Worm (Caenorhabditis elegans): ENCODE measurements around the gene sto-3.

Gene sto-3

DNA sequence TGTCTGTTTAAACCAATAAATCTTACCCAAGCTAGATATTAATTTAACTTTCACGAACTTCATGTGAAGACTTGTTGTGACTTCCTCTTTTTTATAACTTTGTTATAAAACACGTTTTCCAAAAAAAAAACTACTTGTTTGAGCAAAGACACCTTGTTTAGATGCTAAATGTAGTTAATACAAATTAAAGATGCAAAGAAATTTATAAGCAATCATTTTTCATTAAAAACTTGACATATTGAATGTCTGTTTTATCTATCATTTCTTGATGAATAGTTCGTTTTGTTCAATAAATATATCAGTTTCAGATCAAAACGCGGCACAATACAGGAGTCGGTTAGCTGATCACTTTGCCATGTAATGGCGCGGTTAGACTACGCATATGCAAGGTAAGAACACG, 49.7 kb downstream of the sto-3 start, which contains the start of gene frm-3:
frm-3 (plus strand) TSS at position 301 of the 400 bp plus-strand sequence.
- TF ChIP-seq him-1 (tag; optimal IDR thresholded peaks at IDR 0.05) (no peak), dao-5 (tag; optimal IDR thresholded peaks at IDR 0.05) (no peak), W03F9.2 (tag; optimal IDR thresholded peaks at IDR 0.05) (no peak)

ce11 chrX:11571714-11572113, 50.2 kb downstream of the sto-3 start:
- TF ChIP-seq dao-5 (tag; optimal IDR thresholded peaks at IDR 0.05) (no peak), W03F9.2 (tag; optimal IDR thresholded peaks at IDR 0.05) (no peak), him-1 (tag; optimal IDR thresholded peaks at IDR 0.05) (no peak)

Data from whole organism, L4/young adult.